Fruit fly (Drosophila melanogaster): ENCODE measurements around the gene nkd.

DNA sequence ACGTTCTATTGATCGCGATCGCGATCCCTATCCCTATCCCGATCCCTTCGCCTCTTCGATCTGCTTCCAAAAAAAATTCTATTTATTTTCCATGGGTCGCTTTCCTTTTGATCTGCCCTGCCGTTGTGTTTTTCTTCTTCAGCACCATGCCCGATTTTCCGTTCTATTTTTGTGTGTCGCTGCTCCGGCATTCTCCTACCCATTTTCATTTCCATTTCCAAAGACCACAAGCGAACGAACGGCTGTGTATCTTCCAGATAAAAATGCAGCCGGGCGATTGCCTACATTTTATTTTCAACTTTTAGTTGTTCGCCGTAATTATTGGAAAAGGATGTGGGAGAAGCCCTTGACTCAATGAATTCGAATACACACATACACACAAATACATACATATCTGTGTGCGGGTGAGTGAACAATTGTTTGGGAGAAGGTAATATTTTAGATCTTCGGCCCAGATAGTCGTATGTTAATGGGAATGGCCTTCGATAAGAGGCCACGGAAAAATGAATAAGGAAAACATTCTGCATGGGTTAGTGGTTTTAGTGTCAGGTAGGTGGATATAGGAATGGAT is 1.7 kb downstream of the nkd start:
- TF ChIP-seq psq (optimal IDR thresholded peaks at IDR 0.05) (no peak), pan (optimal IDR thresholded peaks at IDR 0.05) (no peak)
